Worm (Caenorhabditis elegans) whole organism, early embryonic: ENCODE data around the gene mrp-6.

Experiments
- B0310.2 ChIP-seq: sonication (generic microtip); optimal IDR thresholded peaks from 2 replicates; lab custom pipeline; 2016; ENCODE audit warnings: mild to moderate bottlenecking, missing genetic modification characterization, missing compliant biosample characterization
- F13C5.2 ChIP-seq: sonication (generic microtip); optimal IDR thresholded peaks from 2 replicates; lab custom pipeline; 2017; ENCODE audit warnings: mild to moderate bottlenecking, missing genetic modification characterization, inconsistent platforms, missing compliant biosample characterization
- aly-1 ChIP-seq: sonication (generic microtip); optimal IDR thresholded peaks from 2 replicates; lab custom pipeline; 2016; ENCODE audit warnings: missing genetic modification characterization, missing compliant biosample characterization
- ama-1 ChIP-seq: fragments of 150-350 bp; optimal IDR thresholded peaks from 2 replicates; lab custom pipeline; 2014
- ceh-13 ChIP-seq: fragments of 200-800 bp; sonication (Bioruptor generic); optimal IDR thresholded peaks from 2 replicates; lab custom pipeline; 2018; ENCODE audit warnings: mild to moderate bottlenecking, missing genetic modification characterization, missing compliant biosample characterization
- ceh-36 ChIP-seq: sonication (generic microtip); optimal IDR thresholded peaks from 2 replicates; lab custom pipeline; 2016; ENCODE audit warnings: missing genetic modification characterization, inconsistent platforms, missing compliant biosample characterization
- ets-7 ChIP-seq: sonication (generic microtip); optimal IDR thresholded peaks from 2 replicates; lab custom pipeline; 2016; ENCODE audit warnings: missing genotype, missing genetic modification characterization, missing compliant biosample characterization
- flt-1 ChIP-seq: fragments of 200-800 bp; sonication (Bioruptor generic); IDR thresholded peaks from 2 replicates; pipeline ENCODE4 v1.3.6; 2022; ENCODE audit warnings: missing genetic modification characterization, missing compliant biosample characterization
- hmbx-1 ChIP-seq: sonication (generic microtip); optimal IDR thresholded peaks from 2 replicates; lab custom pipeline; 2016; ENCODE audit warnings: mild to moderate bottlenecking, missing genetic modification characterization, missing compliant biosample characterization
- hmg-4 ChIP-seq: fragments of 200-800 bp; sonication (Bioruptor generic); optimal IDR thresholded peaks from 2 replicates; lab custom pipeline; 2018; ENCODE audit warnings: mild to moderate bottlenecking, missing genetic modification characterization, missing compliant biosample characterization
- hnd-1 ChIP-seq: sonication (generic microtip); optimal IDR thresholded peaks from 2 replicates; lab custom pipeline; 2016; ENCODE audit warnings: missing genetic modification characterization, missing compliant biosample characterization
- pes-1 ChIP-seq: fragments of 200-800 bp; sonication (Bioruptor generic); IDR thresholded peaks from 2 replicates; pipeline ENCODE4 v1.3.6; 2022; ENCODE audit warnings: missing genetic modification reagents, missing genetic modification characterization, missing compliant biosample characterization
- scrt-1 ChIP-seq: fragments of 200-800 bp; sonication (Bioruptor generic); IDR thresholded peaks from 2 replicates; pipeline ENCODE4 v1.3.6; 2022; ENCODE audit warnings: missing genetic modification characterization, missing compliant biosample characterization
- sea-1 ChIP-seq: fragments of 200-800 bp; sonication (Bioruptor generic); conservative IDR thresholded peaks from 2 replicates; pipeline ENCODE4 v1.3.6; 2022; ENCODE audit warnings: missing genetic modification characterization, missing compliant biosample characterization
- tbx-11 ChIP-seq: fragments of 200-800 bp; sonication (Bioruptor generic); IDR thresholded peaks from 2 replicates; pipeline ENCODE4 v1.3.6; 2022; ENCODE audit warnings: missing genetic modification characterization, missing compliant biosample characterization
- tbx-37 ChIP-seq: fragments of 200-800 bp; sonication (Bioruptor generic); conservative IDR thresholded peaks from 2 replicates; pipeline ENCODE4 v1.3.6; 2022; ENCODE audit warnings: missing genetic modification reagents, missing genetic modification characterization, missing compliant biosample characterization
- tra-4 ChIP-seq: sonication (generic microtip); optimal IDR thresholded peaks from 2 replicates; lab custom pipeline; 2017; ENCODE audit warnings: missing genetic modification characterization, missing compliant biosample characterization

The mrp-6 gene

ce11 chrX:4147600-4148448, 38.7 kb downstream of the mrp-6 start:
- TF ChIP-seq flt-1 (GFP tag; lab: Robert Waterston, UW), result no peak
- TF ChIP-seq aly-1 (tag; lab: Kevin White, UChicago), result no peak
- TF ChIP-seq hnd-1 (tag; lab: Kevin White, UChicago), result no peak
- TF ChIP-seq B0310.2, result no peak
- TF ChIP-seq tra-4, result no peak

DNA sequence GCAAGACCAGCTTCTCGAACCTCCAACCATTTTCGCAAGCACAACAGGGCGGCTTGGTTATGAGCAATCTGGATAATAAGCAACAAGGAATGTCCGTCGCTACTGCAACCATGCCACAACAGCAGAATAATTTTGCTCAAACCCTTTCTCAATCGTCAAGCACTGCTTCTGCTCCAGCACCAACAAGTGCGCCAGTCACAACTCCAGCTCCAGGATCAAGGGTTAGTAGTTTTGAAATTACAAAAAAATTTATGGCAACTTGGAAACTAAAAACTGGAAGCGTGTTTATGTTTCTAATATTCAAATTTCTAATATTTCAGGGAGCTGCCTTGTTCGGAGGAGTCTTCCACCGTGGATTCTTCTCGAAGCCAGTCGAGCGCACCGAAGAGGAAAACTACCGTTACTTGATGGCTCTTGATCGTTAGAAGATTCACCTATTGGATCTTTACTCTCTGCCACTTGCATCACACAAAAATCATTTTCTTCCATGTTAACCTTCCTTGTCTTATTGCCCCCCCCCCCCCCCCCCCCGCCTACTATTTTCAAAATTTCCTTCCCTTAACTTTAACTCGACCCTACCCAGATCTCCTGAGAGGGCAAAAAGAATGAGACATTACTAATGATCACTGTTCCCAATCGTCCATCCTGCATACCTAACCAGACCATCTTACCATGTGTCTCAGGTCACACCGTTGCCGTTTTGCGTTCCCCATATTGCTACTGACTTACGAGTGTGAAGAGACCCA, 39.6 kb downstream of the mrp-6 start:
- TF ChIP-seq F13C5.2 (tag; lab: Kevin White, UChicago) (no peak), ama-1 (lab: Kevin White, UChicago) (no peak), tbx-11 (GFP tag; lab: Robert Waterston, UW) (no peak), ceh-13 (GFP tag; lab: Kevin White, UChicago) (no peak), scrt-1 (GFP tag; lab: Robert Waterston, UW) (no peak), hmbx-1 (tag; lab: Kevin White, UChicago) (no peak), ets-7 (tag; lab: Kevin White, UChicago) (no peak), aly-1 (tag; lab: Kevin White, UChicago) (no peak), flt-1 (GFP tag; lab: Robert Waterston, UW) (no peak), hmg-4 (GFP tag; lab: Kevin White, UChicago) (no peak), hnd-1 (tag; lab: Kevin White, UChicago) (no peak), ceh-36 (tag; lab: Kevin White, UChicago) (no peak), tra-4 (no peak), pes-1 (GFP tag; lab: Robert Waterston, UW) (no peak), sea-1 (GFP tag; lab: Robert Waterston, UW) (no peak), tbx-37 (GFP tag; lab: Robert Waterston, UW) (no peak), B0310.2 (no peak)

ce11 chrX:4146046-4146445, 40.5 kb downstream of the mrp-6 start:
- no peak for TF ChIP-seq tbx-11 (GFP tag; lab: Robert Waterston, UW)

DNA sequence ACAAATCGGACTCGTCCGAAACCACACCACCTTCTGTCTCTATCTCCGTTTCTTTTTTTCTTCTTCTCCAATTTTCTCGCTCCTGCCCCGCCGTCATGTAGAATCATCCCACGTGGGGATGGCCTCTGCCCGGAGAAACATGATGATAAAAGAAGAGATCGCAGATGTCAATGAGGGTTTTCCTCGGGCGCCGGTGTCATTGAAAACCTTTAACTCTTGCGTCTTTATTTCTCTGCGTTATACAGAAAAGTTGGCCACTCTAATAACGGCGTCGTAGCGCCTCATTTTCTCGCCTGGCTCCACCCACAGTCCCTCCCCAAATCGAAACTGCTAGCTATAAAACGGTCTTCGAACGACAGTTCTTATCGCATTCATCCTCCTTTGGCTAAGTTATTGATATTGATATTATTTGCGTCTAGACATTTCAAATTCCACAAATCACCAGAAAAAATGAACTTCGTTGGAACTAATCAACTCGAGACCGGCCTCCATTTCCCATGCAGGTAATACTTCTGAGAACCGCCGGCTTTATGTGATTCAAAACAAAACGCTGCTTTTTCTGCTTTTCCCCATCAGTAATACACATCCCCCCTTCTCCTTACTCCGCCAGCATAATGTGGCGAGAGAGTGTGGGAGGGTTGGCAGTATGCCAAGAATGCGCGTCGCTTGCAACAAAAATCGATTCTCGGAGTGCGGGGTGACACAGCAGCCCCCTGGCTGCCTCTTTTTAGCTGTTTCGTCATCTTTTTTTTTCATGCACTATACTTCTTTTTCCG, 41.3 kb downstream of the mrp-6 start:
- TF ChIP-seq pes-1 (GFP tag; lab: Robert Waterston, UW) (no peak), F13C5.2 (tag; lab: Kevin White, UChicago) (peak; percentile 31), tbx-11 (GFP tag; lab: Robert Waterston, UW) (peak; percentile 54; the same call in 1 of the 2 replicates)

ce11 chrX:4144136-4144781, 42.3 kb downstream of the mrp-6 start:
- no peak for TF ChIP-seq hmbx-1 (tag; lab: Kevin White, UChicago)
- TF ChIP-seq tbx-37 (GFP tag; lab: Robert Waterston, UW), result no peak
- no peak for TF ChIP-seq hmg-4 (GFP tag; lab: Kevin White, UChicago)
- TF ChIP-seq flt-1 (GFP tag; lab: Robert Waterston, UW), result no peak
- TF ChIP-seq ceh-36 (tag; lab: Kevin White, UChicago), result no peak
- TF ChIP-seq pes-1 (GFP tag; lab: Robert Waterston, UW), result no peak
- TF ChIP-seq sea-1 (GFP tag; lab: Robert Waterston, UW), result no peak
- no peak for TF ChIP-seq F13C5.2 (tag; lab: Kevin White, UChicago)
- no peak for TF ChIP-seq ama-1 (lab: Kevin White, UChicago)
- TF ChIP-seq aly-1 (tag; lab: Kevin White, UChicago), result no peak
- TF ChIP-seq tbx-11 (GFP tag; lab: Robert Waterston, UW), result no peak
- no peak for TF ChIP-seq tra-4
- no peak for TF ChIP-seq B0310.2
- no peak for TF ChIP-seq ceh-13 (GFP tag; lab: Kevin White, UChicago)
- no peak for TF ChIP-seq scrt-1 (GFP tag; lab: Robert Waterston, UW)
- no peak for TF ChIP-seq ets-7 (tag; lab: Kevin White, UChicago)

DNA sequence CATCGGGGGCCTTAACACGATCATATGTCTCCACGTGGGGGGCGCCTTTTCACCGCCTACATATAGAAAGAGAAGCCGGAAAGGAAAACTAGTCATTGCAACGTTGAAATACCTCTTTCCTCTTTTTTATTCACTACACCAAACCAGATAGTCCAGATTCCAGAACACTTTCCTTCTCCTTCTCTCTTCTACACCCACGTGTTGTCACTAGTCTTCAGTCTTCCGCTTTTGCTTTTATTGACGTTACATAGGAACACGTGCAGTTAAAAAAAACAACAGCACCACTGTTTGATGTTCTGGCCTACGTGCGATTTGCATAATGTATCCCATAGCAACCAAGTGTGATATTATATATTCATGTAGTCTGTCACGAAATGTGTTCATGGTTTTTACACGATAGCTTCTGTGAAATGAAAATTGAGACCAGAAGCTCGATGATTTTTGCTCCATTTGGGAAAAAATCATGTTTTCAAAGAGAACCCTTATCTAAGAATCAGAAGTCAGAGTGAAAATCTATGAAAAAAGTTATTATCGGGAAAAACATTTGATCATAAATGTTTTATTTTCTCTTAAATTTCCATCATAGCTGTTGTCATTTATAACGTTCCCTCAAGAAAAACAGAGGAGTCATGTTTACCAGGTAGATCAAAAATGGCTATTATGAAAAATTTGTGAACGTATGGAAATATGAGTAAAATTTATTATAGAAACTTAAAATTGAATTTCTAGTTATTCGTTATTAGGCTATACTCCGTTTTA, 43.1 kb downstream of the mrp-6 start:
- TF ChIP-seq scrt-1 (GFP tag; lab: Robert Waterston, UW) (no peak), flt-1 (GFP tag; lab: Robert Waterston, UW) (no peak), tbx-11 (GFP tag; lab: Robert Waterston, UW) (no peak), tra-4 (no peak), sea-1 (GFP tag; lab: Robert Waterston, UW) (no peak), B0310.2 (no peak), ceh-36 (tag; lab: Kevin White, UChicago) (no peak), hmg-4 (GFP tag; lab: Kevin White, UChicago) (no peak), ets-7 (tag; lab: Kevin White, UChicago) (no peak), tbx-37 (GFP tag; lab: Robert Waterston, UW) (no peak), hnd-1 (tag; lab: Kevin White, UChicago) (no peak), hmbx-1 (tag; lab: Kevin White, UChicago) (no peak), pes-1 (GFP tag; lab: Robert Waterston, UW) (no peak), F13C5.2 (tag; lab: Kevin White, UChicago) (no peak), ama-1 (lab: Kevin White, UChicago) (no peak), ceh-13 (GFP tag; lab: Kevin White, UChicago) (no peak), aly-1 (tag; lab: Kevin White, UChicago) (no peak)
